Fruit fly (Drosophila melanogaster) whole organism, wandering third instar larva: ENCODE results near the gene CG6656.

ENCODE experiments used
- CG32264 ChIP-seq: fragments of 200-800 bp; sonication (Bioruptor generic); optimal IDR thresholded peaks from 2 replicates; lab custom pipeline; 2016; ENCODE audit warnings: missing biosample characterization, missing genetic modification characterization
- Dfd ChIP-seq: fragments of >200 bp; optimal IDR thresholded peaks from 2 replicates; lab custom pipeline; 2017; ENCODE audit warnings: missing biosample characterization, missing genetic modification characterization
- Hr78 ChIP-seq: fragments of >200 bp; optimal IDR thresholded peaks from 2 replicates; lab custom pipeline; 2017; ENCODE audit warnings: missing biosample characterization, missing genetic modification characterization
- Hr83 ChIP-seq: fragments of 200-300 bp; sonication (Bioruptor generic); optimal IDR thresholded peaks from 2 replicates; lab custom pipeline; 2016; ENCODE audit warnings: missing biosample characterization, mild to moderate bottlenecking, missing genetic modification characterization, moderate library complexity; ENCODE audit not compliant: poor library complexity, severe bottlenecking
- Mio ChIP-seq: sonication (Bioruptor generic); optimal IDR thresholded peaks from 2 replicates; lab custom pipeline; 2016; ENCODE audit warnings: missing biosample characterization, missing genetic modification characterization
- N ChIP-seq: fragments of >200 bp; optimal IDR thresholded peaks from 2 replicates; lab custom pipeline; 2018; ENCODE audit warnings: missing biosample characterization, missing external identifiers, missing genetic modification characterization
- dmrt93B ChIP-seq: fragments of 200-800 bp; sonication (Bioruptor generic); optimal IDR thresholded peaks from 2 replicates; lab custom pipeline; 2018; ENCODE audit warnings: missing biosample characterization, mild to moderate bottlenecking, missing genetic modification characterization
- foxo ChIP-seq, 2 experiments: fragments of 200-800 bp; sonication (Bioruptor generic); optimal IDR thresholded peaks; 2 replicates in 1 of 2; 3 replicates in 1 of 2; lab custom pipeline; 2016 to 2017; ENCODE audit warnings: missing biosample characterization in 2 of 2, missing genetic modification characterization in 2 of 2
- fru ChIP-seq: fragments of 200-800 bp; sonication (Bioruptor generic); optimal IDR thresholded peaks from 3 replicates; lab custom pipeline; 2016; ENCODE audit warnings: missing biosample characterization, mild to moderate bottlenecking, missing genetic modification characterization
- h ChIP-seq: fragments of 200-800 bp; sonication (Bioruptor generic); optimal IDR thresholded peaks from 3 replicates; lab custom pipeline; 2016; ENCODE audit warnings: missing biosample characterization, mild to moderate bottlenecking, missing genetic modification characterization
- tai ChIP-seq: sonication (Bioruptor generic); optimal IDR thresholded peaks from 2 replicates; lab custom pipeline; 2016; ENCODE audit warnings: missing biosample characterization, missing genetic modification characterization
- usp ChIP-seq: fragments of >200 bp; optimal IDR thresholded peaks from 2 replicates; lab custom pipeline; 2017; ENCODE audit warnings: missing biosample characterization, missing genetic modification characterization

DNA sequence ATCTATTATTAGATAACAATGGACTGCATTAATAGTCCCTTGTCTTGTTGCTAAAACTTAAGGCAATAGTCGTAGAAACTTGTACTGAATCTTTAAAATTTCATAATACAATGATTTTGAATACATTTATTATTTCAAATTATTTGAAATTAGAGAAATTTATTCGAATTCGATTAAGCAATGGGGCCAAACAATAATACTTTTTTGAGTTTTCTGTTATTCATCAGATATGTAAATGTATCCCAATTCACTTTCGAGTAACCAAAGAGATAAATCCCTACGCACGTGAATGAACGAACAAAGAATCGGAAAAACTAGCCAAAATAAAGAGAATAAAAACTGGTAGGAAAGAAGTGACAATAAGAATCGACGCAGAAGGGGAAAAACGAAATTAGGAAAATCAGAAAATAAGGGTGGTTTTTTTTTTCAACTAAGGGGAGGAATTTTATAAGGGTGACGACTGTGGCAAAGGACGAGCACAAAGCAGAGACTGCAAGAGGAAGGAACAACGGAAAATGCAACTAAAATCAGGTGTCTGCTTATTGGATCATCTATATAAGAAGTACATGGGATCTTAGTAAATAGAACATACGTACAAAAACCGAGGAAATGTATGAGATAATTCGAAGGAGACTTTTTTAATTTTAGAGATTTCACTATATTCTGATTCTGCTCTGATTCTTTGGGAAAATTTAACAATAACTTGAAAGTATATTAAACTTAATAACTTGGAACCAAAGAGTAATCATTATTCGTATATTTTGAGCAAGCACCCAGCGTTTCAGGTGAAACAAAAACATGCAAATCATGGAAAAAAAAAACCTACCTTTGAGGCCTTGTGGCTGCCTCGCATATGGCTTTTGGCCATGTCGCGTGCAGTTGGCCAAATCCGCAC is 20.3 kb upstream of the CG6656 start:
- TF ChIP-seq foxo (GFP tag; optimal IDR thresholded peaks at IDR 0.05; lab: Kevin White, UChicago): no peak
- TF ChIP-seq usp (GFP tag; lab: Kevin White, UChicago): no peak
- no peak for TF ChIP-seq Hr83 (GFP tag; lab: Kevin White, UChicago)
- TF ChIP-seq dmrt93B (GFP tag; lab: Kevin White, UChicago): no peak
- no peak for TF ChIP-seq Mio (GFP tag; lab: Kevin White, UChicago)
- no peak for TF ChIP-seq Hr78 (GFP tag; lab: Kevin White, UChicago)
- TF ChIP-seq tai: no peak
- no peak for TF ChIP-seq Dfd (GFP tag; lab: Kevin White, UChicago)
- TF ChIP-seq fru: no peak
- no peak for TF ChIP-seq h (GFP tag; lab: Kevin White, UChicago)
- TF ChIP-seq N: no peak
- TF ChIP-seq CG32264 (GFP tag; lab: Kevin White, UChicago): no peak
